Fruit fly (Drosophila melanogaster) whole organism, embryonic: Measurements from ENCODE around the gene CG13075.

Experiments used
- Atf6 ChIP-seq: fragments of 200-800 bp; sonication (Bioruptor generic); IDR thresholded peaks from 2 replicates; pipeline ENCODE4 v1.3.6; 2022; ENCODE audit warnings: missing biosample characterization, missing genetic modification characterization
- Bteb2 ChIP-seq: fragments of 200-800 bp; sonication (Bioruptor generic); optimal IDR thresholded peaks from 2 replicates; lab custom pipeline; 2016; ENCODE audit warnings: missing biosample characterization, missing genetic modification characterization
- CG10267 ChIP-seq: fragments of 200-800 bp; sonication (Bioruptor generic); optimal IDR thresholded peaks from 2 replicates; lab custom pipeline; 2018; ENCODE audit warnings: missing biosample characterization, mild to moderate bottlenecking, missing genetic modification characterization, moderate library complexity
- CG11247 ChIP-seq: fragments of 200-800 bp; sonication (Bioruptor generic); IDR thresholded peaks from 2 replicates; pipeline ENCODE4 v1.3.6; 2022; ENCODE audit warnings: missing biosample characterization, missing genetic modification characterization
- CG12299 ChIP-seq: fragments of 200-800 bp; sonication (Bioruptor generic); optimal IDR thresholded peaks from 2 replicates; lab custom pipeline; 2018; ENCODE audit warnings: missing biosample characterization, mild to moderate bottlenecking, missing genetic modification characterization
- CG1233 ChIP-seq: fragments of 200-800 bp; sonication (Bioruptor generic); optimal IDR thresholded peaks from 4 replicates; lab custom pipeline; 2018; ENCODE audit warnings: missing biosample characterization, mild to moderate bottlenecking, missing genetic modification characterization
- CG13894 ChIP-seq: fragments of 200-800 bp; sonication (Bioruptor generic); optimal IDR thresholded peaks from 3 replicates; lab custom pipeline; 2018; ENCODE audit warnings: missing biosample characterization, mild to moderate bottlenecking, missing genetic modification characterization, moderate library complexity
- CG14710 ChIP-seq: fragments of 200-800 bp; sonication (Bioruptor generic); optimal IDR thresholded peaks from 3 replicates; lab custom pipeline; 2019; ENCODE audit warnings: missing biosample characterization, mild to moderate bottlenecking, missing genetic modification characterization, moderate library complexity
- CG16815 ChIP-seq: fragments of 200-800 bp; sonication (Bioruptor generic); optimal IDR thresholded peaks from 3 replicates; lab custom pipeline; 2017; ENCODE audit warnings: missing biosample characterization, mild to moderate bottlenecking, missing genetic modification characterization
- CG18476 ChIP-seq: fragments of 200-800 bp; sonication (Bioruptor generic); optimal IDR thresholded peaks from 2 replicates; lab custom pipeline; 2016; ENCODE audit warnings: missing biosample characterization, mild to moderate bottlenecking, missing genetic modification characterization
- CG2678 ChIP-seq: fragments of 200-800 bp; sonication (Bioruptor generic); optimal IDR thresholded peaks from 3 replicates; lab custom pipeline; 2019; ENCODE audit warnings: missing biosample characterization, mild to moderate bottlenecking, missing genetic modification characterization, moderate library complexity
- CG2712 ChIP-seq: fragments of 200-800 bp; optimal IDR thresholded peaks from 3 replicates; lab custom pipeline; 2019; ENCODE audit warnings: missing biosample characterization, mild to moderate bottlenecking, missing genetic modification characterization, moderate library complexity
- CG34422 ChIP-seq: fragments of 200-800 bp; sonication (Bioruptor generic); IDR thresholded peaks from 3 replicates; pipeline ENCODE4 v1.3.6; 2022; ENCODE audit warnings: missing biosample characterization, missing genetic modification characterization
- CG3847 ChIP-seq: fragments of 200-800 bp; sonication (Bioruptor generic); IDR thresholded peaks from 2 replicates; pipeline ENCODE4 v1.3.6; 2022; ENCODE audit warnings: missing biosample characterization, missing genetic modification characterization
- CG4404 ChIP-seq: fragments of 200-800 bp; sonication (Bioruptor generic); IDR thresholded peaks from 2 replicates; pipeline ENCODE4 v1.3.6; 2022; ENCODE audit warnings: missing biosample characterization, missing genetic modification characterization
- CG5180 ChIP-seq: fragments of 200-800 bp; sonication (Bioruptor generic); optimal IDR thresholded peaks from 3 replicates; lab custom pipeline; 2017; ENCODE audit warnings: missing biosample characterization, missing genetic modification characterization, mild to moderate bottlenecking, moderate library complexity, missing genetic modification reagents
- CG9437 ChIP-seq: fragments of 200-800 bp; sonication (Bioruptor generic); optimal IDR thresholded peaks from 2 replicates; lab custom pipeline; 2018; ENCODE audit warnings: missing biosample characterization, mild to moderate bottlenecking, missing genetic modification characterization
- CG9727 ChIP-seq: fragments of 200-800 bp; sonication (Bioruptor generic); optimal IDR thresholded peaks from 3 replicates; lab custom pipeline; 2017; ENCODE audit warnings: missing biosample characterization, mild to moderate bottlenecking, missing genetic modification characterization
- D ChIP-seq, 2 experiments: fragments of 200-800 bp in 1 of 2; fragments of >200 bp in 1 of 2; sonication (Bioruptor generic) in 1 of 2; optimal IDR thresholded peaks; 2 replicates in 1 of 2; 3 replicates in 1 of 2; lab custom pipeline; 2017; ENCODE audit warnings: mild to moderate bottlenecking in 1 of 2, missing biosample characterization in 1 of 2, missing genetic modification characterization in 1 of 2, missing genetic modification reagents in 1 of 2
- Dbx ChIP-seq: fragments of 200-800 bp; sonication (Bioruptor generic); IDR thresholded peaks from 3 replicates; pipeline ENCODE4 v1.3.6; 2022; ENCODE audit warnings: missing biosample characterization, missing genetic modification characterization
- Ets65A ChIP-seq: fragments of 200-800 bp; sonication (Bioruptor generic); peaks from one replicate; lab custom pipeline; 2016; ENCODE audit warnings: missing biosample characterization, missing genetic modification characterization
- Fer2 ChIP-seq: fragments of 200-800 bp; sonication (Bioruptor generic); optimal IDR thresholded peaks from 2 replicates; lab custom pipeline; 2018; ENCODE audit warnings: missing biosample characterization, mild to moderate bottlenecking, missing genetic modification characterization, moderate library complexity
- HLH3B ChIP-seq: fragments of 200-800 bp; sonication (Bioruptor generic); IDR thresholded peaks from 2 replicates; pipeline ENCODE4 v1.3.6; 2022; ENCODE audit warnings: missing biosample characterization, missing genetic modification characterization
- HLH4C ChIP-seq: fragments of 200-800 bp; sonication (Bioruptor generic); IDR thresholded peaks from 3 replicates; pipeline ENCODE4 v1.3.6; 2022; ENCODE audit warnings: missing biosample characterization, missing genetic modification characterization; ENCODE audit not compliant: partially characterized antibody
- HmgZ ChIP-seq: fragments of 200-800 bp; sonication (Bioruptor generic); optimal IDR thresholded peaks from 2 replicates; lab custom pipeline; 2018; ENCODE audit warnings: missing biosample characterization, mild to moderate bottlenecking, missing genetic modification characterization
- Hmr ChIP-seq: fragments of 200-800 bp; sonication (Bioruptor generic); optimal IDR thresholded peaks from 3 replicates; lab custom pipeline; 2017; ENCODE audit warnings: mild to moderate bottlenecking, missing biosample characterization, missing genetic modification reagents, missing genetic modification characterization
- NfI ChIP-seq: fragments of 200-800 bp; sonication (Bioruptor generic); optimal IDR thresholded peaks from 3 replicates; lab custom pipeline; 2018; ENCODE audit warnings: missing biosample characterization, mild to moderate bottlenecking, missing genetic modification characterization, moderate library complexity
- Optix ChIP-seq: fragments of 200-800 bp; sonication (Bioruptor generic); IDR thresholded peaks from 3 replicates; pipeline ENCODE4 v1.3.6; 2022; ENCODE audit warnings: missing biosample characterization, missing genetic modification characterization
- PHDP ChIP-seq: fragments of 200-800 bp; sonication (Bioruptor generic); optimal IDR thresholded peaks from 3 replicates; lab custom pipeline; 2018; ENCODE audit warnings: missing biosample characterization, mild to moderate bottlenecking, missing genetic modification characterization, moderate library complexity
- Six4 ChIP-seq: fragments of 200-800 bp; sonication (Bioruptor generic); optimal IDR thresholded peaks from 2 replicates; lab custom pipeline; 2016; ENCODE audit warnings: missing biosample characterization, missing genetic modification characterization
- Sox102F ChIP-seq: fragments of 200-800 bp; sonication (Bioruptor generic); optimal IDR thresholded peaks from 2 replicates; lab custom pipeline; 2018; ENCODE audit warnings: missing biosample characterization, mild to moderate bottlenecking, missing genetic modification characterization, moderate library complexity
- Stat92E ChIP-seq, 3 experiments: fragments of >200 bp in 2 of 3; fragments of 200-800 bp in 1 of 3; sonication (Bioruptor generic) in 1 of 3; optimal IDR thresholded peaks; 2 replicates each; lab custom pipeline; 2017 to 2019; ENCODE audit warnings: missing biosample characterization in 3 of 3, missing genetic modification characterization in 3 of 3, mild to moderate bottlenecking in 1 of 3, moderate library complexity in 1 of 3
- Xrp1 ChIP-seq: fragments of 200-800 bp; sonication (Bioruptor generic); IDR thresholded peaks from 2 replicates; pipeline ENCODE4 v1.3.6; 2022; ENCODE audit warnings: missing biosample characterization, missing genetic modification characterization
- al ChIP-seq: fragments of 200-800 bp; sonication (Bioruptor generic); IDR thresholded peaks from 2 replicates; pipeline ENCODE4 v1.3.6; 2022; ENCODE audit warnings: missing biosample characterization, missing genetic modification characterization
- ara ChIP-seq: fragments of 200-800 bp; sonication (Bioruptor generic); IDR thresholded peaks from 2 replicates; pipeline ENCODE4 v1.3.6; 2022; ENCODE audit warnings: missing biosample characterization, missing genetic modification characterization
- az2 ChIP-seq: fragments of 200-800 bp; sonication (Bioruptor generic); optimal IDR thresholded peaks from 3 replicates; lab custom pipeline; 2016; ENCODE audit warnings: missing biosample characterization, missing genetic modification characterization
- chinmo ChIP-seq: fragments of 200-800 bp; sonication (Bioruptor generic); IDR thresholded peaks from 4 replicates; pipeline ENCODE4 v1.3.6; 2022; ENCODE audit warnings: missing biosample characterization, missing genetic modification characterization; ENCODE audit not compliant: partially characterized antibody
- danr ChIP-seq: fragments of 200-800 bp; sonication (Bioruptor generic); IDR thresholded peaks from 2 replicates; pipeline ENCODE4 v1.3.6; 2022; ENCODE audit warnings: missing biosample characterization, missing genetic modification characterization
- dmrt11E ChIP-seq: fragments of 200-800 bp; sonication (Bioruptor generic); optimal IDR thresholded peaks from 3 replicates; lab custom pipeline; 2018; ENCODE audit warnings: missing biosample characterization, mild to moderate bottlenecking, missing genetic modification characterization, moderate library complexity
- eve ChIP-seq, 2 experiments: fragments of >200 bp; optimal IDR thresholded peaks; 2 replicates each; lab custom pipeline; 2017; ENCODE audit warnings: missing biosample characterization in 2 of 2, missing genetic modification characterization in 2 of 2
- fd3F ChIP-seq: fragments of 200-800 bp; sonication (Bioruptor generic); optimal IDR thresholded peaks from 2 replicates; lab custom pipeline; 2018; ENCODE audit warnings: missing biosample characterization, mild to moderate bottlenecking, missing genetic modification characterization, moderate library complexity
- lab ChIP-seq: fragments of 200-800 bp; sonication (Bioruptor generic); optimal IDR thresholded peaks from 3 replicates; lab custom pipeline; 2017; ENCODE audit warnings: missing biosample characterization, missing genetic modification characterization, mild to moderate bottlenecking, moderate library complexity, missing genetic modification reagents
- mirr ChIP-seq: fragments of 200-800 bp; sonication (Bioruptor generic); optimal IDR thresholded peaks from 3 replicates; lab custom pipeline; 2018; ENCODE audit warnings: missing biosample characterization, mild to moderate bottlenecking, missing genetic modification characterization
- ro ChIP-seq: fragments of 200-800 bp; sonication (Bioruptor generic); IDR thresholded peaks from 2 replicates; pipeline ENCODE4 v1.3.6; 2022; ENCODE audit warnings: missing biosample characterization, missing genetic modification characterization
- stc ChIP-seq: fragments of 200-800 bp; sonication (Bioruptor generic); IDR thresholded peaks from 2 replicates; pipeline ENCODE4 v1.3.6; 2022; ENCODE audit warnings: missing biosample characterization, missing genetic modification characterization
- sug ChIP-seq: fragments of 200-800 bp; optimal IDR thresholded peaks from 2 replicates; lab custom pipeline; 2019; ENCODE audit warnings: missing biosample characterization, mild to moderate bottlenecking, missing genetic modification characterization, moderate library complexity
- vfl ChIP-seq: fragments of 200-800 bp; sonication (Bioruptor generic); optimal IDR thresholded peaks from 2 replicates; lab custom pipeline; 2016; ENCODE audit warnings: missing biosample characterization, missing genetic modification characterization
- z ChIP-seq: fragments of 200-800 bp; sonication (Bioruptor generic); IDR thresholded peaks from 3 replicates; pipeline ENCODE4 v1.3.6; 2022; ENCODE audit warnings: missing biosample characterization, missing genetic modification characterization

The CG13075 gene

DNA sequence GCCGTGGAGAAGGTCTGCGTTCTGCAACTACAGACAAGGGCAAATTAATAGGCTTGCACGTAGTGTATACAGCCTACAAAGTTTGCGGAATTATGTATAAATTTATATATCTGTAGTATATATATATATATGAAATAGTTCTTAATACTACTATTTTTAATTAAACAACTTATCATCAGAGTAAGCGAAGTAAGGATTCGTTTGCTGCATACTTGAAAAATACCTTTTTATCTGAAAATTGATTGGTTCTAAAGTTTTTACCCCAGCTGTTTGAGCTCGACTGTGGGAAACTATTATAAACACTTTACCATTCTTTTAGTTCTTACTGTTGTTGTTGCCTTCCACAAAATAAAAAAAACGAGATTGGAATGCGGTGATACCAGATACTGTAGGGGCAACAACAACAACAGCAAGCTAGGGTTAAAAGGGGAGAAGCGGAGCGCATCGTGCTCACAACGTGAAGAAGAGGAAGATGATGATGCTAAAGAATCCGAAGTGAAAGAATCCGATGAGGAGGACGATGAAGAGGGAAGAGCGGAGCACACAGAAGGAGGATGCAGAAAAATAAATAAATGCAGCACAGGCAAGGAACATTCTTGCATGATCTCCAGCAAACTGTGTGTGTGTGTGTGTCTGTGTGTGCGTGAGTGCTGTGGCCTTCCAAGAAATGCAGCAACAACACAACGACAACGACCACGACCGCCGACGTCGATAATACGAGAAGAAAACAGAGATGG is 40.6 kb upstream of the CG13075 start (continued):
- TF ChIP-seq CG10267 (tag; lab: Kevin White, UChicago): peak; percentile 72
- TF ChIP-seq Optix (GFP tag; lab: Robert Waterston, UW): no peak
- 0 out of 4 replicates have a peak, but pooled peaks have one; percentile 46 for TF ChIP-seq chinmo (GFP tag; lab: Robert Waterston, UW)
- TF ChIP-seq CG16815 (GFP tag; lab: Kevin White, UChicago): peak; percentile 24
- 0 out of 2 replicates have a peak, but pooled peaks have one; percentile 33 for TF ChIP-seq stc (GFP tag; lab: Robert Waterston, UW)
- no peak for TF ChIP-seq CG3847 (GFP tag; lab: Robert Waterston, UW)
- TF ChIP-seq mirr (GFP tag; lab: Kevin White, UChicago): no peak
- no peak for TF ChIP-seq D (optimal IDR thresholded peaks at IDR 0.05; lab: Kevin White, UChicago)
- no peak for TF ChIP-seq D (GFP tag; optimal IDR thresholded peaks at IDR 0.05; lab: Kevin White, UChicago)
- no peak for TF ChIP-seq eve (GFP tag; optimal IDR thresholded peaks at IDR 0.05; lab: Kevin White, UChicago)
- no peak for TF ChIP-seq vfl
- no peak for TF ChIP-seq Bteb2 (GFP tag; lab: Kevin White, UChicago)
- TF ChIP-seq CG11247 (GFP tag; lab: Robert Waterston, UW): no peak
- TF ChIP-seq al (GFP tag; lab: Robert Waterston, UW): no peak
- no peak for TF ChIP-seq CG13894 (tag; lab: Kevin White, UChicago)
- TF ChIP-seq CG1233: peak; percentile 24
- peak; percentile 9 for TF ChIP-seq CG9437
- TF ChIP-seq CG14710 (tag; lab: Kevin White, UChicago): peak; percentile 66
- no peak for TF ChIP-seq z (GFP tag; lab: Robert Waterston, UW)
- peak; percentile 49 for TF ChIP-seq Sox102F
- TF ChIP-seq CG9727 (GFP tag; lab: Kevin White, UChicago): peak; percentile 28
- peak; percentile 50 for TF ChIP-seq lab (GFP tag; lab: Kevin White, UChicago)
- TF ChIP-seq Hmr (GFP tag; lab: Kevin White, UChicago): peak; percentile 20
- no peak for TF ChIP-seq ro (GFP tag; lab: Robert Waterston, UW)
- no peak for TF ChIP-seq danr (GFP tag; lab: Robert Waterston, UW)
- TF ChIP-seq CG12299 (tag; lab: Kevin White, UChicago): peak; percentile 7
- TF ChIP-seq HLH3B (GFP tag; lab: Robert Waterston, UW): peak; percentile 30; the same call in 1 of the 2 replicates
- peak; percentile 81 for TF ChIP-seq CG2712 (tag; lab: Kevin White, UChicago)
- no peak for TF ChIP-seq HmgZ (tag; lab: Kevin White, UChicago)
- peak; percentile 39; the same call in 1 of the 2 replicates for TF ChIP-seq CG4404
- peak; percentile 10 for TF ChIP-seq CG5180
- TF ChIP-seq CG18476 (GFP tag; lab: Kevin White, UChicago): no peak
- no peak for TF ChIP-seq Six4 (GFP tag; lab: Kevin White, UChicago)
- TF ChIP-seq az2: no peak
- peak; percentile 66 for TF ChIP-seq CG2678 (tag; lab: Kevin White, UChicago)
- TF ChIP-seq Xrp1 (GFP tag; lab: Robert Waterston, UW): peak; percentile 69
- peak in 1 of 3 experiments; percentile 94 for TF ChIP-seq Stat92E (GFP tag; optimal IDR thresholded peaks at IDR 0.05; lab: Kevin White, UChicago)
- TF ChIP-seq dmrt11E (tag; lab: Kevin White, UChicago): peak; percentile 73
- no peak for TF ChIP-seq fd3F (GFP tag; lab: Kevin White, UChicago)
- peak; percentile 54; the same call in 1 of the 2 replicates for TF ChIP-seq ara (GFP tag; lab: Robert Waterston, UW)
- peak; percentile 3 for TF ChIP-seq NfI
- no peak for TF ChIP-seq Fer2 (tag; lab: Kevin White, UChicago)
- no peak for TF ChIP-seq HLH4C
- no peak for TF ChIP-seq Dbx (GFP tag; lab: Robert Waterston, UW)
- TF ChIP-seq PHDP: peak; percentile 48
- TF ChIP-seq CG34422 (GFP tag; lab: Robert Waterston, UW): 0 out of 3 replicates have a peak, but pooled peaks have one; percentile 30
- TF ChIP-seq sug: no peak
- no peak for TF ChIP-seq Ets65A (GFP tag; lab: Kevin White, UChicago)
- 0 out of 2 replicates have a peak, but pooled peaks have one; percentile 15 for TF ChIP-seq Atf6 (GFP tag; lab: Robert Waterston, UW)
